Fruit fly (Drosophila melanogaster) whole organism, embryonic: Measurements from ENCODE around the gene CG31867.

Experiments used
- Abd-B ChIP-seq: fragments of 200-800 bp; sonication (Bioruptor generic); optimal IDR thresholded peaks from 2 replicates; lab custom pipeline; 2018; ENCODE audit warnings: missing biosample characterization, mild to moderate bottlenecking, missing genetic modification characterization, moderate library complexity
- Aef1 ChIP-seq: fragments of 200-800 bp; sonication (Bioruptor generic); IDR thresholded peaks from 3 replicates; pipeline ENCODE4 v1.3.6; 2022; ENCODE audit warnings: missing biosample characterization, missing genetic modification characterization
- Bdp1 ChIP-seq: fragments of 200-800 bp; sonication (Bioruptor generic); optimal IDR thresholded peaks from 3 replicates; lab custom pipeline; 2016; ENCODE audit warnings: missing biosample characterization, missing genetic modification characterization
- CG10321 ChIP-seq: fragments of 200-800 bp; sonication (Bioruptor generic); IDR thresholded peaks from 2 replicates; pipeline ENCODE4 v1.3.6; 2022; ENCODE audit warnings: missing biosample characterization, missing genetic modification characterization
- CG10462 ChIP-seq: fragments of 200-800 bp; sonication (Bioruptor generic); optimal IDR thresholded peaks from 2 replicates; lab custom pipeline; 2016; ENCODE audit warnings: missing biosample characterization, missing genetic modification characterization
- CG12071 ChIP-seq: fragments of 200-800 bp; sonication (Bioruptor generic); optimal IDR thresholded peaks from 3 replicates; lab custom pipeline; 2018; ENCODE audit warnings: missing biosample characterization, mild to moderate bottlenecking, missing genetic modification characterization
- CG12219 ChIP-seq: fragments of 200-800 bp; sonication (Bioruptor generic); optimal IDR thresholded peaks from 3 replicates; lab custom pipeline; 2018; ENCODE audit warnings: missing biosample characterization, mild to moderate bottlenecking, missing genetic modification characterization
- CG13287 ChIP-seq: fragments of 200-800 bp; sonication (Bioruptor generic); IDR thresholded peaks from 2 replicates; pipeline ENCODE4 v1.3.6; 2022; ENCODE audit warnings: missing biosample characterization, missing genetic modification characterization; ENCODE audit not compliant: partially characterized antibody
- CG13424 ChIP-seq: fragments of 200-800 bp; sonication (Bioruptor generic); optimal IDR thresholded peaks from 2 replicates; lab custom pipeline; 2019; ENCODE audit warnings: missing biosample characterization, mild to moderate bottlenecking, missing genetic modification characterization, moderate library complexity
- CG13624 ChIP-seq: fragments of 200-800 bp; sonication (Bioruptor generic); optimal IDR thresholded peaks from 2 replicates; lab custom pipeline; 2016; ENCODE audit warnings: missing biosample characterization, missing genetic modification characterization
- CG14050 ChIP-seq: fragments of 200-800 bp; sonication (Bioruptor generic); IDR thresholded peaks from 3 replicates; pipeline ENCODE4 v1.3.6; 2022; ENCODE audit warnings: missing biosample characterization, missing genetic modification characterization
- CG15514 ChIP-seq: fragments of 200-800 bp; sonication (Bioruptor generic); optimal IDR thresholded peaks from 3 replicates; lab custom pipeline; 2017; ENCODE audit warnings: missing biosample characterization, missing genetic modification characterization, mild to moderate bottlenecking, moderate library complexity, missing genetic modification reagents
- CG18476 ChIP-seq: fragments of 200-800 bp; sonication (Bioruptor generic); optimal IDR thresholded peaks from 2 replicates; lab custom pipeline; 2016; ENCODE audit warnings: missing biosample characterization, mild to moderate bottlenecking, missing genetic modification characterization
- CG18764 ChIP-seq: fragments of 200-800 bp; sonication (Bioruptor generic); optimal IDR thresholded peaks from 3 replicates; lab custom pipeline; 2016; ENCODE audit warnings: missing biosample characterization, missing genetic modification characterization
- CG2678 ChIP-seq: fragments of 200-800 bp; sonication (Bioruptor generic); optimal IDR thresholded peaks from 3 replicates; lab custom pipeline; 2019; ENCODE audit warnings: missing biosample characterization, mild to moderate bottlenecking, missing genetic modification characterization, moderate library complexity
- CG31441 ChIP-seq: fragments of 200-800 bp; sonication (Bioruptor generic); IDR thresholded peaks from 2 replicates; pipeline ENCODE4 v1.3.6; 2022; ENCODE audit warnings: missing biosample characterization, missing genetic modification characterization
- CG3726 ChIP-seq: fragments of 200-800 bp; sonication (Bioruptor generic); IDR thresholded peaks from 3 replicates; pipeline ENCODE4, ENCODE4 v1.3.6; 2022; ENCODE audit warnings: missing biosample characterization, missing genetic modification characterization
- CG42726 ChIP-seq: fragments of 200-800 bp; sonication (Bioruptor generic); IDR thresholded peaks from 2 replicates; pipeline ENCODE4 v1.3.6; 2022; ENCODE audit warnings: missing biosample characterization, missing genetic modification characterization; ENCODE audit not compliant: partially characterized antibody
- CG5180 ChIP-seq: fragments of 200-800 bp; sonication (Bioruptor generic); optimal IDR thresholded peaks from 3 replicates; lab custom pipeline; 2017; ENCODE audit warnings: missing biosample characterization, missing genetic modification characterization, mild to moderate bottlenecking, moderate library complexity, missing genetic modification reagents
- CG8281 ChIP-seq: fragments of 200-800 bp; sonication (Bioruptor generic); optimal IDR thresholded peaks from 2 replicates; lab custom pipeline; 2018; ENCODE audit warnings: missing biosample characterization, mild to moderate bottlenecking, missing genetic modification characterization, moderate library complexity
- CG9932 ChIP-seq: fragments of 200-800 bp; sonication (Bioruptor generic); IDR thresholded peaks from 2 replicates; pipeline ENCODE4 v1.3.6; 2022; ENCODE audit warnings: missing biosample characterization, missing genetic modification characterization
- CTCF ChIP-seq: fragments of 200-800 bp; sonication (Bioruptor generic); optimal IDR thresholded peaks from 2 replicates; lab custom pipeline; 2017; ENCODE audit warnings: missing biosample characterization, mild to moderate bottlenecking, missing genetic modification characterization, moderate library complexity
- Chrac-16 ChIP-seq: fragments of 200-800 bp; sonication (Bioruptor generic); optimal IDR thresholded peaks from 3 replicates; lab custom pipeline; 2016; ENCODE audit warnings: missing biosample characterization, missing genetic modification characterization
- Doc2 ChIP-seq: fragments of 200-800 bp; sonication (Bioruptor generic); IDR thresholded peaks from 2 replicates; pipeline ENCODE4 v1.3.6; 2022; ENCODE audit warnings: missing biosample characterization, missing genetic modification characterization
- HLH54F ChIP-seq: fragments of 200-800 bp; sonication (Bioruptor generic); optimal IDR thresholded peaks from 3 replicates; lab custom pipeline; 2016; ENCODE audit warnings: missing biosample characterization, missing genetic modification characterization
- Hey ChIP-seq: fragments of 200-800 bp; sonication (Bioruptor generic); optimal IDR thresholded peaks from 3 replicates; lab custom pipeline; 2018; ENCODE audit warnings: missing biosample characterization, mild to moderate bottlenecking, missing genetic modification characterization
- Hr51 ChIP-seq, 2 experiments: fragments of 200-800 bp; sonication (Bioruptor generic); optimal IDR thresholded peaks; 2 replicates in 1 of 2; 3 replicates in 1 of 2; lab custom pipeline; 2016 to 2018; ENCODE audit warnings: missing biosample characterization in 2 of 2, missing genetic modification characterization in 2 of 2, mild to moderate bottlenecking in 1 of 2, moderate library complexity in 1 of 2
- Kr ChIP-seq: fragments of 200-800 bp; sonication (Bioruptor generic); optimal IDR thresholded peaks from 2 replicates; lab custom pipeline; 2017; ENCODE audit warnings: missing biosample characterization, mild to moderate bottlenecking, missing genetic modification characterization
- Meics ChIP-seq: fragments of 200-800 bp; sonication (Bioruptor generic); optimal IDR thresholded peaks from 2 replicates; lab custom pipeline; 2017; ENCODE audit warnings: missing biosample characterization, mild to moderate bottlenecking, missing genetic modification characterization
- Myb ChIP-seq: fragments of 200-800 bp; sonication (Bioruptor generic); optimal IDR thresholded peaks from 2 replicates; lab custom pipeline; 2016; ENCODE audit warnings: missing biosample characterization, missing genetic modification characterization
- NK7.1 ChIP-seq: fragments of 200-800 bp; sonication (Bioruptor generic); optimal IDR thresholded peaks from 3 replicates; lab custom pipeline; 2016; ENCODE audit warnings: missing biosample characterization, missing genetic modification characterization
- Pdp1 ChIP-seq, 2 experiments: fragments of 200-800 bp; sonication (Bioruptor generic); optimal IDR thresholded peaks; 3 replicates each; lab custom pipeline; 2016; ENCODE audit warnings: missing biosample characterization in 2 of 2, missing genetic modification characterization in 2 of 2, mild to moderate bottlenecking in 1 of 2, moderate library complexity in 1 of 2
- Ptx1 ChIP-seq: fragments of 200-800 bp; sonication (Bioruptor generic); IDR thresholded peaks from 2 replicates; pipeline ENCODE4 v1.3.6; 2022; ENCODE audit warnings: missing biosample characterization, missing genetic modification characterization
- ab ChIP-seq: fragments of 200-800 bp; sonication (Bioruptor generic); optimal IDR thresholded peaks from 2 replicates; lab custom pipeline; 2016; ENCODE audit warnings: missing biosample characterization, missing genetic modification characterization
- ap ChIP-seq: fragments of 200-800 bp; sonication (Bioruptor generic); IDR thresholded peaks from 2 replicates; pipeline ENCODE4 v1.3.6; 2022; ENCODE audit warnings: missing biosample characterization, missing genetic modification characterization
- ase ChIP-seq: fragments of 200-800 bp; sonication (Bioruptor generic); IDR thresholded peaks from 3 replicates; pipeline ENCODE4 v1.3.6; 2022; ENCODE audit warnings: missing biosample characterization, missing genetic modification characterization
- bcd ChIP-seq: fragments of 200-800 bp; sonication (Bioruptor generic); optimal IDR thresholded peaks from 2 replicates; lab custom pipeline; 2017; ENCODE audit warnings: missing biosample characterization, mild to moderate bottlenecking, missing genetic modification characterization
- croc ChIP-seq: fragments of 200-800 bp; sonication (Bioruptor generic); conservative IDR thresholded peaks from 3 replicates; pipeline ENCODE4 v1.3.6; 2022; ENCODE audit warnings: missing biosample characterization, missing genetic modification characterization
- eve ChIP-seq, 2 experiments: fragments of >200 bp; optimal IDR thresholded peaks; 2 replicates each; lab custom pipeline; 2017; ENCODE audit warnings: missing biosample characterization in 2 of 2, missing genetic modification characterization in 2 of 2
- eyg ChIP-seq: fragments of 200-800 bp; sonication (Bioruptor generic); optimal IDR thresholded peaks from 3 replicates; lab custom pipeline; 2016; ENCODE audit warnings: missing biosample characterization, missing genetic modification characterization
- fd3F ChIP-seq: fragments of 200-800 bp; sonication (Bioruptor generic); optimal IDR thresholded peaks from 2 replicates; lab custom pipeline; 2018; ENCODE audit warnings: missing biosample characterization, mild to moderate bottlenecking, missing genetic modification characterization, moderate library complexity
- fd96Cb ChIP-seq: fragments of 200-800 bp; sonication (Bioruptor generic); optimal IDR thresholded peaks from 2 replicates; lab custom pipeline; 2018; ENCODE audit warnings: missing biosample characterization, mild to moderate bottlenecking, missing genetic modification characterization, moderate library complexity
- grau ChIP-seq: fragments of 200-800 bp; optimal IDR thresholded peaks from 3 replicates; lab custom pipeline; 2019; ENCODE audit warnings: missing biosample characterization, mild to moderate bottlenecking, missing genetic modification characterization, moderate library complexity
- gsb ChIP-seq: fragments of 200-800 bp; sonication (Bioruptor generic); IDR thresholded peaks from 2 replicates; pipeline ENCODE4 v1.3.6; 2022; ENCODE audit warnings: missing biosample characterization, missing genetic modification characterization
- lab ChIP-seq: fragments of 200-800 bp; sonication (Bioruptor generic); optimal IDR thresholded peaks from 3 replicates; lab custom pipeline; 2017; ENCODE audit warnings: missing biosample characterization, missing genetic modification characterization, mild to moderate bottlenecking, moderate library complexity, missing genetic modification reagents
- maf-S ChIP-seq: fragments of 200-800 bp; sonication (Bioruptor generic); optimal IDR thresholded peaks from 2 replicates; lab custom pipeline; 2016; ENCODE audit warnings: missing biosample characterization, missing genetic modification characterization
- oc ChIP-seq: fragments of 200-800 bp; sonication (Bioruptor generic); optimal IDR thresholded peaks from 2 replicates; lab custom pipeline; 2018; ENCODE audit warnings: missing biosample characterization, mild to moderate bottlenecking, missing genetic modification characterization, moderate library complexity
- schlank ChIP-seq: fragments of 200-800 bp; sonication (Bioruptor generic); optimal IDR thresholded peaks from 2 replicates; lab custom pipeline; 2018; ENCODE audit warnings: missing biosample characterization, mild to moderate bottlenecking, missing genetic modification characterization
- sens ChIP-seq: fragments of 200-800 bp; sonication (Bioruptor generic); peaks from one replicate; lab custom pipeline; 2016; ENCODE audit warnings: missing biosample characterization, missing genetic modification characterization
- sqz ChIP-seq: fragments of 200-800 bp; sonication (Bioruptor generic); optimal IDR thresholded peaks from 3 replicates; lab custom pipeline; 2018; ENCODE audit warnings: missing biosample characterization, mild to moderate bottlenecking, missing genetic modification characterization
- tgo ChIP-seq: fragments of 200-800 bp; sonication (Bioruptor generic); IDR thresholded peaks from 3 replicates; pipeline ENCODE4 v1.3.6; 2022; ENCODE audit warnings: missing biosample characterization, missing genetic modification characterization

CG31867 gene

dm6 chr2L:11106562-11106962, 38.7 kb downstream of the CG31867 start, which contains the start of gene Reps (continued):
- peak; percentile 98 for TF ChIP-seq CG3726 (GFP tag; lab: Robert Waterston, UW)
- TF ChIP-seq CG10321 (GFP tag; lab: Robert Waterston, UW) = peak; percentile 83
- peak; percentile 100 for TF ChIP-seq sens (GFP tag; lab: Kevin White, UChicago)
- peak; percentile 69; the same call in 1 of the 2 replicates for TF ChIP-seq CG42726 (GFP tag; lab: Robert Waterston, UW)
- TF ChIP-seq schlank (tag; lab: Kevin White, UChicago) = peak; percentile 93
- peak; percentile 98 for TF ChIP-seq CG2678 (tag; lab: Kevin White, UChicago)
- peak; percentile 86 for TF ChIP-seq Hey (tag; lab: Kevin White, UChicago)
- TF ChIP-seq eve (GFP tag; optimal IDR thresholded peaks at IDR 0.05; lab: Kevin White, UChicago) = peak in 1 of 2 experiments; percentile 93
- peak; percentile 90 for TF ChIP-seq CG8281 (tag; lab: Kevin White, UChicago)
- peak; percentile 92 for TF ChIP-seq eyg
- peak; percentile 97 for TF ChIP-seq fd3F (GFP tag; lab: Kevin White, UChicago)
- TF ChIP-seq CG12071 (GFP tag; lab: Kevin White, UChicago) = peak; percentile 96
- peak; percentile 97 for TF ChIP-seq maf-S (GFP tag; lab: Kevin White, UChicago)
- TF ChIP-seq Myb (GFP tag; lab: Kevin White, UChicago) = peak; percentile 88
- peak; percentile 93 for TF ChIP-seq Bdp1
- TF ChIP-seq CTCF = peak; percentile 71
- TF ChIP-seq ab (GFP tag; lab: Kevin White, UChicago) = peak; percentile 95
- TF ChIP-seq HLH54F (GFP tag; lab: Kevin White, UChicago) = peak; percentile 98
- peak; percentile 98 for TF ChIP-seq Meics (GFP tag; lab: Kevin White, UChicago)
- TF ChIP-seq croc (GFP tag; lab: Robert Waterston, UW) = peak; percentile 99
- peak; percentile 98 for TF ChIP-seq CG13424 (tag; lab: Kevin White, UChicago)
- TF ChIP-seq CG5180 (GFP tag; lab: Kevin White, UChicago) = peak; percentile 89
- TF ChIP-seq Abd-B (GFP tag; lab: Kevin White, UChicago) = peak; percentile 99
- TF ChIP-seq grau (tag; lab: Kevin White, UChicago) = peak; percentile 97
- peak; percentile 98 for TF ChIP-seq CG10462 (GFP tag; lab: Kevin White, UChicago)
- TF ChIP-seq CG31441 (GFP tag; lab: Robert Waterston, UW) = peak; percentile 99
- TF ChIP-seq ase (GFP tag; lab: Robert Waterston, UW) = peak; percentile 99
- peak; percentile 81 for TF ChIP-seq CG13287 (GFP tag; lab: Robert Waterston, UW)
- peak; percentile 99 for TF ChIP-seq fd96Cb (tag; lab: Kevin White, UChicago)
- peak; percentile 99 for TF ChIP-seq CG9932 (GFP tag; lab: Robert Waterston, UW)
- peak; percentile 99 for TF ChIP-seq Ptx1 (GFP tag; lab: Robert Waterston, UW)
- peak; percentile 99 for TF ChIP-seq ap (GFP tag; lab: Robert Waterston, UW)
- peak; percentile 98 to 99 for TF ChIP-seq Pdp1 (GFP tag; optimal IDR thresholded peaks at IDR 0.05; lab: Kevin White, UChicago)
- TF ChIP-seq CG12219 = peak; percentile 96
- TF ChIP-seq Hr51 (GFP tag; optimal IDR thresholded peaks at IDR 0.05; lab: Kevin White, UChicago) = peak; percentile 97 to 98
- peak; percentile 97 for TF ChIP-seq gsb (GFP tag; lab: Robert Waterston, UW)
- TF ChIP-seq oc (tag; lab: Kevin White, UChicago) = peak; percentile 97
- TF ChIP-seq sqz (GFP tag; lab: Kevin White, UChicago) = peak; percentile 96
- TF ChIP-seq Kr (GFP tag; lab: Kevin White, UChicago) = peak; percentile 63
- TF ChIP-seq CG15514 (GFP tag; lab: Kevin White, UChicago) = peak; percentile 99
- peak; percentile 98 for TF ChIP-seq CG13624 (GFP tag; lab: Kevin White, UChicago)
- TF ChIP-seq Aef1 (GFP tag; lab: Robert Waterston, UW) = peak; percentile 99
- peak; percentile 92 for TF ChIP-seq NK7.1 (GFP tag; lab: Kevin White, UChicago)
- TF ChIP-seq Doc2 (GFP tag; lab: Robert Waterston, UW) = peak; percentile 96
- peak; percentile 99 for TF ChIP-seq CG14050 (GFP tag; lab: Robert Waterston, UW)
- peak; percentile 98 for TF ChIP-seq CG18476 (GFP tag; lab: Kevin White, UChicago)
- peak; percentile 99 for TF ChIP-seq bcd (GFP tag; lab: Kevin White, UChicago)
- peak; percentile 99 for TF ChIP-seq Chrac-16 (GFP tag; lab: Kevin White, UChicago)
- TF ChIP-seq lab (GFP tag; lab: Kevin White, UChicago) = peak; percentile 99
- peak; percentile 99 for TF ChIP-seq tgo (GFP tag; lab: Robert Waterston, UW)
- TF ChIP-seq CG18764 = peak; percentile 98
